Worm (Caenorhabditis elegans) whole organism, L4 larva: Measurements from ENCODE around the gene Y56A3A.30.

Experiments
- aha-1 ChIP-seq: fragments of 150-350 bp; peaks from one replicate; lab custom pipeline; 2014; ENCODE audit warnings: missing biosample characterization, missing genetic modification characterization
- lin-13 ChIP-seq: fragments of 150-350 bp; optimal IDR thresholded peaks from 2 replicates; lab custom pipeline; 2014; ENCODE audit warnings: missing biosample characterization, missing genetic modification reagents, missing genetic modification characterization
- lin-39 ChIP-seq: fragments of 150-350 bp; optimal IDR thresholded peaks from 2 replicates; lab custom pipeline; 2014; ENCODE audit warnings: missing biosample characterization, missing genetic modification reagents, missing genetic modification characterization
- mep-1 ChIP-seq: fragments of 150-350 bp; sonication (generic microtip); optimal IDR thresholded peaks from 3 replicates; lab custom pipeline; 2014; ENCODE audit warnings: missing biosample characterization, missing genetic modification characterization
- unc-39 ChIP-seq: sonication (generic microtip); optimal IDR thresholded peaks from 2 replicates; lab custom pipeline; 2017; ENCODE audit warnings: missing biosample characterization, missing genetic modification characterization

DNA sequence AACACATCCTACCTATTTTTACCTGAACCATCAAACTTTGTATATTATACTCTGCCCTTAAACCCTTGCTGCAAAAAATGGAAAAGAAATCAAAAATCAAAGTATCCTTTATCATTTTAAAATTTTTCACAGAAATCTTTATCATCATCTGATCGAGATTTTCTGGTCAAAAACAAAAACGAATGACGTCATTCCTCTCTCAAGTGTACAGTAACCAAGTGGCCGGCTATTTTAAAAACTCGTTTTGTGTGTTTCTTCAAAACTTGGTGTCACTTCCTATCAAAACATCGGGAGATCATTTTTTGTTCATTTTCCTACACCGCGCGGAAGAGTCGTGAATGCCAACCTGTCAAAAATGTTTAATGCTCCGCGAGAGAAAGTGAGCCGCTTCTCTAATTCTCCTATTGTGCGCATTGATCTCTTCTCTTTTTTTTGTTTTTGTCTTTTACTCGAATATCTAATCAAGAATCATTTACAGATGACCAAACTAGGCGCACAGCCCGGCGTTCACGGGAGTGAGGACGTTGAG is 41.3 kb upstream of the Y56A3A.30 start, which contains the start of gene brp-1:
- TF ChIP-seq unc-39 (tag; lab: Kevin White, UChicago) (no peak), lin-39 (tag; lab: Kevin White, UChicago) (no peak), lin-13 (GFP tag; lab: Kevin White, UChicago) (no peak), aha-1 (tag; lab: Kevin White, UChicago) (peak; percentile 18), mep-1 (tag; lab: Kevin White, UChicago) (no peak)
